Fruit fly (Drosophila melanogaster): ENCODE measurements around the gene CG43056.

DNA sequence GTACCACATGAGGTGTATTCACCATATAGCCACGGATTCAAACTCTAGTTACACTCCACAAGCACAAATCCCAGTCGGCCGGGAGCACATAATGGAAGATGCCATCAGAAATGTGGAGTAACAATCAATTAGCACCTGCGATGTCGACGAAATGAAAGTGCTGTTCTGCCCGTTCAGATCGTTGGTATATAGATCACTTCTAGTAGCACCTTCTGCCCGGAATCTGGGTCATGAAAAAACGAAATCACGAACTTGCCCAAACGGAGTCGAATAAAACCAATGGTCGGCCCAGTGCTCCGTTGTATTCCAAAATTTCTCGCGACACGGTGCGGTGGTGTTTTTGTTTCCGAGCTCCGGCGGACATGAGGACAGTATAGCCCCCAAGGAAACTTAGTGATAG is 36.9 kb upstream of the CG43056 start, which contains the start of gene CG33003:
- TF ChIP-seq sv (GFP tag; optimal IDR thresholded peaks at IDR 0.05) = no peak
- no peak for TF ChIP-seq Hr78 (GFP tag; optimal IDR thresholded peaks at IDR 0.05)
- no peak for TF ChIP-seq dmrt93B (GFP tag; optimal IDR thresholded peaks at IDR 0.05)
- no peak for TF ChIP-seq CrebA (GFP tag; optimal IDR thresholded peaks at IDR 0.05; ENCODE audit: borderline replicate concordance)
- TF ChIP-seq Myc (optimal IDR thresholded peaks at IDR 0.05) = no peak
- TF ChIP-seq pan (optimal IDR thresholded peaks at IDR 0.05) = no peak

All from whole organism, wandering third instar larva.